Fruit fly (Drosophila melanogaster): Measurements from ENCODE around the gene CG7377.

DNA sequence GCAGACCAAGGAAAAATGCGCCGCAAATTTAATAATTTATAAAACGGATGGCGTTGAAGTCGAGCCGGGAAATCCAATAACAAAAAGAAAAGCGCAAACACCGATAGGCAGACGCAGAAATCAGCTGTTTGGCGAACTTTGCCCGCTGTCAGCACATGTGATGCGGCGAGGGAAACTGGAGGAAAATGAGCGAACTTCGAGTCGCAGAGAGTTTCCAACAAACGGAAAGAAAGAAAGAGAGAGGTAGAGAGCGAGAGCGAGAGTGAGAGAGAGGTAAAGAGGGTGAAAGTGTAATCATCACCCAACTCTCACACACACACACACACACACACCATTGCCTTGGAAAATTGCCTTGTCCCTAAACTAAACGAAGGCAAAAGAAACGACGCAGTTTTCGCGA is 32.3 kb upstream of the CG7377 start:
- TF ChIP-seq h (optimal IDR thresholded peaks at IDR 0.05) (no peak), Sin3A (optimal IDR thresholded peaks at IDR 0.05) (no peak), psq (optimal IDR thresholded peaks at IDR 0.05) (no peak)
